Worm (Caenorhabditis elegans) whole organism, young adult: Measurements from ENCODE around the gene Y44A6C.2.

ENCODE experiments used
- B0336.3 ChIP-seq: fragments of 200-800 bp; sonication (Bioruptor generic); IDR thresholded peaks from 2 replicates; pipeline ENCODE4 v1.3.6; 2022; ENCODE audit warnings: missing genetic modification characterization, missing compliant biosample characterization
- F10E7.11 ChIP-seq: sonication (generic microtip); optimal IDR thresholded peaks from 2 replicates; lab custom pipeline; 2017; ENCODE audit warnings: mild to moderate bottlenecking, missing genetic modification characterization, moderate library complexity, missing compliant biosample characterization
- F49E8.2 ChIP-seq: sonication (generic microtip); optimal IDR thresholded peaks from 3 replicates; lab custom pipeline; 2017; ENCODE audit warnings: missing genetic modification characterization, mild to moderate bottlenecking, missing compliant biosample characterization, antibody characterized with exemption, moderate library complexity; ENCODE audit not compliant: insufficient read depth
- F57A8.1 ChIP-seq: fragments of 200-800 bp; sonication (Bioruptor generic); optimal IDR thresholded peaks from 2 replicates; lab custom pipeline; 2018; ENCODE audit warnings: mild to moderate bottlenecking, missing genetic modification characterization, moderate library complexity, missing compliant biosample characterization
- F57C9.4 ChIP-seq: sonication (generic microtip); optimal IDR thresholded peaks from 2 replicates; lab custom pipeline; 2017; ENCODE audit warnings: mild to moderate bottlenecking, missing genetic modification characterization, missing compliant biosample characterization
- K12H6.12 ChIP-seq: fragments of 200-800 bp; sonication (Bioruptor generic); optimal IDR thresholded peaks from 2 replicates; lab custom pipeline; 2018; ENCODE audit warnings: mild to moderate bottlenecking, missing genetic modification characterization, missing compliant biosample characterization
- T26A5.8 ChIP-seq: sonication (generic microtip); optimal IDR thresholded peaks from 2 replicates; lab custom pipeline; 2016; ENCODE audit warnings: missing genetic modification characterization, missing compliant biosample characterization
- Y53F4B.3 ChIP-seq: fragments of 200-800 bp; sonication (Bioruptor generic); IDR thresholded peaks from 2 replicates; pipeline ENCODE4 v1.3.6; 2022; ENCODE audit warnings: missing genetic modification reagents, missing genetic modification characterization, missing compliant biosample characterization
- Y53G8AR.9 ChIP-seq: fragments of 200-800 bp; sonication (Bioruptor generic); conservative IDR thresholded peaks from 2 replicates; pipeline ENCODE4 v1.3.6; 2022; ENCODE audit warnings: missing genetic modification reagents, missing genetic modification characterization, missing compliant biosample characterization
- Y79H2A.3 ChIP-seq: fragments of 200-800 bp; sonication (Bioruptor generic); conservative IDR thresholded peaks from 2 replicates; pipeline ENCODE4 v1.3.6; 2022; ENCODE audit warnings: missing genetic modification reagents, missing genetic modification characterization, missing compliant biosample characterization
- akir-1 ChIP-seq: fragments of 200-800 bp; sonication (Bioruptor generic); optimal IDR thresholded peaks from 2 replicates; lab custom pipeline; 2018; ENCODE audit warnings: mild to moderate bottlenecking, missing genetic modification characterization, moderate library complexity, missing compliant biosample characterization
- aptf-2 ChIP-seq: fragments of 200-800 bp; sonication (Bioruptor generic); conservative IDR thresholded peaks from 2 replicates; pipeline ENCODE4 v1.3.6; 2022; ENCODE audit warnings: missing genetic modification reagents, missing genetic modification characterization, missing compliant biosample characterization
- atf-7 ChIP-seq: sonication (generic microtip); optimal IDR thresholded peaks from 2 replicates; lab custom pipeline; 2017; ENCODE audit warnings: mild to moderate bottlenecking, missing genetic modification characterization, missing compliant biosample characterization
- attf-6 ChIP-seq: fragments of 200-800 bp; sonication (Bioruptor generic); IDR thresholded peaks from 2 replicates; pipeline ENCODE4 v1.3.6; 2022; ENCODE audit warnings: missing genetic modification reagents, missing genetic modification characterization, missing compliant biosample characterization
- cebp-2 ChIP-seq: fragments of 200-800 bp; sonication (Bioruptor generic); IDR thresholded peaks from 2 replicates; pipeline ENCODE4 v1.3.6; 2022; ENCODE audit warnings: missing genetic modification characterization, missing compliant biosample characterization
- ceh-27 ChIP-seq: fragments of 200-800 bp; sonication (Bioruptor generic); optimal IDR thresholded peaks from 2 replicates; lab custom pipeline; 2018; ENCODE audit warnings: mild to moderate bottlenecking, missing genetic modification characterization, moderate library complexity, missing compliant biosample characterization
- ceh-40 ChIP-seq: fragments of 200-800 bp; sonication (Bioruptor generic); IDR thresholded peaks from 2 replicates; pipeline ENCODE4 v1.3.6; 2022; ENCODE audit warnings: missing genetic modification characterization, missing compliant biosample characterization
- ceh-58 ChIP-seq: fragments of 200-800 bp; sonication (Bioruptor generic); IDR thresholded peaks from 2 replicates; pipeline ENCODE4 v1.3.6; 2022; ENCODE audit warnings: missing genetic modification characterization, missing compliant biosample characterization
- chd-7 ChIP-seq: sonication (generic microtip); optimal IDR thresholded peaks from 2 replicates; lab custom pipeline; 2016; ENCODE audit warnings: mild to moderate bottlenecking, missing genetic modification characterization, moderate library complexity, missing compliant biosample characterization
- dpff-1 ChIP-seq: sonication (generic microtip); optimal IDR thresholded peaks from 2 replicates; lab custom pipeline; 2017; ENCODE audit warnings: mild to moderate bottlenecking, missing genetic modification characterization, missing compliant biosample characterization
- dpl-1 ChIP-seq: fragments of 150-350 bp; optimal IDR thresholded peaks from 2 replicates; lab custom pipeline; 2014; ENCODE audit warnings: missing biosample characterization, missing genetic modification reagents, missing genetic modification characterization
- efl-1 ChIP-seq: fragments of 150-350 bp; optimal IDR thresholded peaks from 2 replicates; lab custom pipeline; 2014; ENCODE audit warnings: missing biosample characterization, missing genetic modification reagents, missing genetic modification characterization
- egl-44 ChIP-seq: fragments of 200-800 bp; sonication (Bioruptor generic); IDR thresholded peaks from 2 replicates; pipeline ENCODE4 v1.3.6; 2022; ENCODE audit warnings: missing genetic modification reagents, missing genetic modification characterization, missing compliant biosample characterization
- ets-4 ChIP-seq: fragments of 200-800 bp; sonication (Bioruptor generic); optimal IDR thresholded peaks from 2 replicates; lab custom pipeline; 2018; ENCODE audit warnings: mild to moderate bottlenecking, missing genetic modification characterization, missing compliant biosample characterization
- gei-17 ChIP-seq: fragments of 200-800 bp; sonication (Bioruptor generic); optimal IDR thresholded peaks from 2 replicates; lab custom pipeline; 2018; ENCODE audit warnings: mild to moderate bottlenecking, missing genetic modification characterization, missing compliant biosample characterization
- him-1 ChIP-seq: sonication (generic microtip); optimal IDR thresholded peaks from 2 replicates; lab custom pipeline; 2016; ENCODE audit warnings: missing genotype, missing genetic modification reagents, missing genetic modification characterization, missing compliant biosample characterization
- hlh-12 ChIP-seq: sonication (generic microtip); optimal IDR thresholded peaks from 2 replicates; lab custom pipeline; 2016; ENCODE audit warnings: missing genetic modification characterization, missing compliant biosample characterization
- hrde-1 ChIP-seq: sonication (generic microtip); optimal IDR thresholded peaks from 2 replicates; lab custom pipeline; 2016; ENCODE audit warnings: missing genetic modification characterization, mild to moderate bottlenecking, missing compliant biosample characterization, moderate library complexity, missing genotype, missing genetic modification reagents, borderline replicate concordance
- lag-1 ChIP-seq: fragments of 200-800 bp; sonication (Bioruptor generic); IDR thresholded peaks from 2 replicates; pipeline ENCODE4 v1.3.6; 2022; ENCODE audit warnings: missing genetic modification reagents, missing genetic modification characterization, missing compliant biosample characterization
- let-607 ChIP-seq, 2 experiments: fragments of 200-800 bp in 1 of 2; sonication (Bioruptor generic) in 1 of 2; sonication (generic microtip) in 1 of 2; optimal IDR thresholded peaks; 2 replicates each; lab custom pipeline; 2016 to 2018; ENCODE audit warnings: mild to moderate bottlenecking in 2 of 2, missing compliant biosample characterization in 2 of 2, missing genetic modification characterization in 2 of 2, moderate library complexity in 2 of 2, missing genotype in 1 of 2
- lin-54 ChIP-seq: fragments of 200-800 bp; sonication (Bioruptor generic); optimal IDR thresholded peaks from 2 replicates; lab custom pipeline; 2018; ENCODE audit warnings: mild to moderate bottlenecking, missing genetic modification characterization, missing compliant biosample characterization
- lir-1 ChIP-seq: fragments of 200-800 bp; sonication (Bioruptor generic); conservative IDR thresholded peaks from 2 replicates; pipeline ENCODE4 v1.3.6; 2022; ENCODE audit warnings: missing genetic modification reagents, missing genetic modification characterization, missing compliant biosample characterization
- mel-28 ChIP-seq: sonication (generic microtip); optimal IDR thresholded peaks from 2 replicates; lab custom pipeline; 2016; ENCODE audit warnings: borderline replicate concordance, mild to moderate bottlenecking, missing genetic modification characterization, missing compliant biosample characterization
- nhr-120 ChIP-seq: fragments of 200-800 bp; sonication (Bioruptor generic); IDR thresholded peaks from 2 replicates; pipeline ENCODE4 v1.3.6; 2022; ENCODE audit warnings: missing genetic modification characterization, missing compliant biosample characterization
- nhr-90 ChIP-seq: sonication (generic microtip); optimal IDR thresholded peaks from 2 replicates; lab custom pipeline; 2016; ENCODE audit warnings: missing genotype, mild to moderate bottlenecking, missing genetic modification characterization, missing compliant biosample characterization
- pbrm-1 ChIP-seq: fragments of 200-800 bp; sonication (Bioruptor generic); IDR thresholded peaks from 2 replicates; pipeline ENCODE4 v1.3.6; 2022; ENCODE audit warnings: missing genetic modification reagents, missing genetic modification characterization, missing compliant biosample characterization
- sea-2 ChIP-seq: fragments of 200-800 bp; sonication (Bioruptor generic); IDR thresholded peaks from 2 replicates; pipeline ENCODE4 v1.3.6; 2022; ENCODE audit warnings: missing genetic modification characterization, missing compliant biosample characterization
- snpc-1.1 ChIP-seq: sonication (generic microtip); optimal IDR thresholded peaks from 2 replicates; lab custom pipeline; 2017; ENCODE audit warnings: missing genetic modification characterization, mild to moderate bottlenecking, missing compliant biosample characterization, antibody characterized with exemption, moderate library complexity, missing genotype, missing genetic modification reagents; ENCODE audit not compliant: insufficient read depth
- sptf-2 ChIP-seq: fragments of 200-800 bp; sonication (Bioruptor generic); optimal IDR thresholded peaks from 2 replicates; lab custom pipeline; 2018; ENCODE audit warnings: mild to moderate bottlenecking, missing genetic modification characterization, missing compliant biosample characterization
- tbp1 ChIP-seq: fragments of 200-800 bp; sonication (Bioruptor generic); optimal IDR thresholded peaks from 2 replicates; lab custom pipeline; 2018; ENCODE audit warnings: mild to moderate bottlenecking, missing genetic modification characterization, missing compliant biosample characterization
- ztf-18 ChIP-seq: sonication (generic microtip); optimal IDR thresholded peaks from 2 replicates; lab custom pipeline; 2016; ENCODE audit warnings: missing genotype, mild to moderate bottlenecking, missing genetic modification characterization, missing compliant biosample characterization
- ztf-25 ChIP-seq: fragments of 200-800 bp; sonication (Bioruptor generic); IDR thresholded peaks from 2 replicates; pipeline ENCODE4 v1.3.6; 2022; ENCODE audit warnings: missing genetic modification reagents, missing genetic modification characterization, missing compliant biosample characterization
- ztf-26 ChIP-seq: sonication (generic microtip); optimal IDR thresholded peaks from 2 replicates; lab custom pipeline; 2017; ENCODE audit warnings: missing genetic modification characterization, missing compliant biosample characterization

Y44A6C.2 gene

ce11 chrV:20716830-20717441, 5.1 kb upstream of the Y44A6C.2 start (continued):
- TF ChIP-seq dpl-1 (GFP tag; lab: Kevin White, UChicago), result no peak
- no peak for TF ChIP-seq chd-7
- TF ChIP-seq lir-1 (GFP tag; lab: Robert Waterston, UW), result no peak

- no peak for TF ChIP-seq aptf-2
- no peak for TF ChIP-seq ztf-25 (GFP tag; lab: Robert Waterston, UW)
- TF ChIP-seq attf-6, result no peak
- no peak for TF ChIP-seq B0336.3 (GFP tag; lab: Robert Waterston, UW)
- TF ChIP-seq pbrm-1 (GFP tag; lab: Robert Waterston, UW), result no peak
- no peak for TF ChIP-seq F57C9.4 (tag; lab: Kevin White, UChicago)
- no peak for TF ChIP-seq K12H6.12
- TF ChIP-seq F10E7.11 (tag; lab: Kevin White, UChicago), result no peak
- no peak for TF ChIP-seq akir-1 (GFP tag; lab: Kevin White, UChicago)
- TF ChIP-seq, all 124 proteins: peak for 0
Measured at ce11 chrV:20722447-20722846, 413 bp downstream of the Y44A6C.2 start.

ce11 chrV:20727458-20727857, 5.4 kb downstream of the Y44A6C.2 start:
- TF ChIP-seq him-1 (no peak), hrde-1 (tag; lab: Kevin White, UChicago) (no peak), let-607 (tag; optimal IDR thresholded peaks at IDR 0.05; lab: Kevin White, UChicago) (no peak), nhr-90 (tag; lab: Kevin White, UChicago) (no peak), Y79H2A.3 (GFP tag; lab: Robert Waterston, UW) (no peak), ets-4 (GFP tag; lab: Kevin White, UChicago) (no peak), chd-7 (no peak), F57A8.1 (no peak)

- TF ChIP-seq snpc-1.1 (tag; lab: Kevin White, UChicago) (no peak), Y53G8AR.9 (GFP tag; lab: Robert Waterston, UW) (peak; percentile 52; the same call in 1 of the 2 replicates), lin-54 (GFP tag; lab: Kevin White, UChicago) (peak; percentile 51), sea-2 (GFP tag; lab: Robert Waterston, UW) (no peak), cebp-2 (GFP tag; lab: Robert Waterston, UW) (no peak), ceh-58 (GFP tag; lab: Robert Waterston, UW) (no peak), egl-44 (peak; percentile 64; the same call in 1 of the 2 replicates), pbrm-1 (GFP tag; lab: Robert Waterston, UW) (no peak), sptf-2 (GFP tag; lab: Kevin White, UChicago) (peak; percentile 43), ceh-40 (no peak), hlh-12 (tag; lab: Kevin White, UChicago) (no peak), ztf-26 (tag; lab: Kevin White, UChicago) (no peak), atf-7 (tag; lab: Kevin White, UChicago) (peak; percentile 64), ztf-18 (tag; lab: Kevin White, UChicago) (no peak), T26A5.8 (tag; lab: Kevin White, UChicago) (no peak), lir-1 (GFP tag; lab: Robert Waterston, UW) (0 out of 2 replicates have a peak, but pooled peaks have one; percentile 19), K12H6.12 (peak; percentile 72), Y53F4B.3 (GFP tag; lab: Robert Waterston, UW) (no peak), F49E8.2 (tag; lab: Kevin White, UChicago) (no peak), ceh-27 (GFP tag; lab: Kevin White, UChicago) (peak; percentile 77), dpff-1 (tag; lab: Kevin White, UChicago) (no peak), gei-17 (no peak), efl-1 (peak; percentile 32), lag-1 (GFP tag; lab: Robert Waterston, UW) (no peak), tbp1 (GFP tag; lab: Kevin White, UChicago) (peak; percentile 50), mel-28 (no peak), nhr-120 (no peak), him-1 (no peak)
Measured at ce11 chrV:20728763-20729350, 6.8 kb downstream of the Y44A6C.2 start, which contains the start of gene ipla-3. TSS of gene ipla-3 (minus strand) at chrV:20729272.
